Fruit fly (Drosophila melanogaster) whole organism: ENCODE results near the gene SrpRbeta.

Experiments
- CG8478 ChIP-seq: fragments of >200 bp; optimal IDR thresholded peaks from 2 replicates; lab custom pipeline; 2018; ENCODE audit warnings: inconsistent platforms
- Dll ChIP-seq: fragments of >200 bp; optimal IDR thresholded peaks from 2 replicates; lab custom pipeline; 2017
- EcR ChIP-seq, 2 experiments: fragments of >200 bp; optimal IDR thresholded peaks; 2 replicates each; lab custom pipeline; 2017; ENCODE audit warnings: missing biosample characterization in 2 of 2, missing genetic modification characterization in 2 of 2, missing genetic modification reagents in 2 of 2
- pan ChIP-seq: fragments of >200 bp; optimal IDR thresholded peaks from 2 replicates; lab custom pipeline; 2017
- psq ChIP-seq: fragments of >200 bp; optimal IDR thresholded peaks from 2 replicates; lab custom pipeline; 2017
- usp ChIP-seq: fragments of >200 bp; optimal IDR thresholded peaks from 2 replicates; lab custom pipeline; 2017; ENCODE audit warnings: missing biosample characterization, missing genetic modification characterization, mixed read lengths

The SrpRbeta gene

DNA sequence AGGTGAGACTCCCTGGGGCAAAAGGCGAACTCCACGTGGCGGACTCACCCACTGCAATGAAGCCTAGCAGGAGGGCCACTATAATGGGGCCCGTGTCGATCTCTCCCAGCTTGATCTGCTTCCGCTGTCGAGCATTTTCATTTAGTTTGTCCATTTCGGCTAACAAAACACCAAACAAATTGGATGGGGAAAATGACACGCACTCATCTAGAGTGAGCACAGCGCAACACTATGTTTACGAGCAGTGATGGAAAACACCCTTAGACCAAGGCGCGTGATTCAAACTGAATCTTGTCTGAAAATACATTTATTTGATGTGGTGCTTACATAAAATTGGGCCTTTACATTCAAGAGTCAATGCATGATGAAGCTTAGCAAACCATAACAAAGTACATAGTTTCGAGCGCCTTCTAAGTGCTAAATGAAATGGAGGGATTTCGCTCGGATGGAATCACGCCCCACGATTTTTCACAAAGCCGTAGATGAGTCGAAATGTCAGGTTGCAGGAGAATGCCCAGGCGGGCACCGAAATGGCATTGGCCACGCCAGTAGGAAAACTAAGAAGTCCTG is at the start of gene SrpRbeta:
SrpRbeta (minus strand) TSS at position 236 of the 570 bp plus-strand sequence.
- TF ChIP-seq Dll (no peak), usp (GFP tag; lab: Kevin White, UChicago) (no peak), pan (lab: Kevin White, UChicago) (no peak), CG8478 (no peak), psq (lab: Kevin White, UChicago) (no peak), EcR (GFP tag; optimal IDR thresholded peaks at IDR 0.05; lab: Kevin White, UChicago) (no peak)

DNA sequence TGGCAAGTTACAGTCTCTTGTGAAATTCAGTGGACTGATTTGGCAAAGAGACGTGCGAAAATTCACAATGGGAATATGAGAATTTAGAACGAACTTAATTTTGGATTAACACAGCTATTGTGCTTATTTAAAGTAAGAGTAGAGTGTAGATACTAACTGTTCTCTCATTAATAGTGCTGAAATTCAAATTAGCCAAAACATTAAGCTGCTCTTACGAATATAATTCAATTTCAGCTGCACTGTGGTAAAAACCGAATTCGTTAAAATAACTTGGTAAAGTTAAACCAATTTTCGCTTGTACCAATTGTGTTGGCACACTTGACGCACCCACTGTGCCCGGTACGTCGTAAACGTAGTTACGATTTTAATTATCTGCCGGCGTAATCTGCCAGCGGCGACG is 47.9 kb upstream of the SrpRbeta start:
- TF ChIP-seq EcR (GFP tag; optimal IDR thresholded peaks at IDR 0.05; lab: Kevin White, UChicago), result no peak
- TF ChIP-seq usp (GFP tag; lab: Kevin White, UChicago), result no peak
- TF ChIP-seq psq (lab: Kevin White, UChicago), result no peak
- TF ChIP-seq Dll, result no peak
- no peak for TF ChIP-seq CG8478
- TF ChIP-seq pan (lab: Kevin White, UChicago), result no peak

DNA sequence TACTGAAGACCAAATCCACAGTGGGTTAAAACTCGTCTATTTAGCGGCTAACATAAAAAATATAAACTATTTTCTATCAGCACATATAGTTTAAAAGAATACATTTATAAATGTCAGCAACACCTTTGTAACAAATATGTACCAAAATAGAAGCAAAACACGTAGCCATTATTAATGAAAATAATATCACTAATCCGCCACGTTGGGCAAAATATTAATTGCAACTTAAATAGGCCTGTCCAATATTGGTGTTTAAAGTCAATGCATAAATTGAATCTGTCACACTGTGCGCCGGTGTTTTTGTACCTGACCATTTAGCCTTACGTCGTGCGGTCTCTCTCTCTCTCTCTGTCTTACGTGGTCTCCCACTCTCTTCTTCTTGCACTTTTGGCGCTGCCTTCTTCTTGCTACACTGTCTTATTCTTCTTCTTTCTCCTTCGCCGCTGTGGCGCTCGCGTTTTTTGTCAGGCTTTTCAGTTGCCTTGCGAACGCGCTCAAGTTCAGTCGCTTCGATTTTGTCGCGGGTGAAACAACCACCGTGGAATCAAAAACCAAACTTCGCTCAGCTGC is 46.0 kb upstream of the SrpRbeta start:
- no peak for TF ChIP-seq psq (lab: Kevin White, UChicago)
- TF ChIP-seq pan (lab: Kevin White, UChicago), result no peak
- no peak for TF ChIP-seq EcR (GFP tag; optimal IDR thresholded peaks at IDR 0.05; lab: Kevin White, UChicago)
- TF ChIP-seq CG8478, result no peak
- peak; percentile 3 for TF ChIP-seq Dll
- no peak for TF ChIP-seq usp (GFP tag; lab: Kevin White, UChicago)

DNA sequence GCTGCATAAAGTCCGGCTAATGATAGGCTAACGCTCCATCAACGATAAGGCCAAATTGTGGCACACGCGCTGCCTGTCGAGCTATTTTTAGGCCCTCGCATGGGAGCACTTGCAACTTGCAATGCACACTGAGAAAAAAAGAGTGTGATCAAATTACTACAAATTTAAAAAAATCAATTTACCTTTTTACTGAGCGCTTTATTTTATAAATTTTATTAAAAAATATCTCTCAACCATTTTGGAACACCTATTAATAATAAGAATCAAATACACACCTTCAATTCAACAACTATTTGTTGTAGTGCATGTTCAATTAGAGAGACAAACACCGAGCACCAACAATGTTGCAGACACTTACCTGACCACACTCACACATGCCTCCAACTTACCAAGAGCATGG is 45.5 kb upstream of the SrpRbeta start:
- TF ChIP-seq pan (lab: Kevin White, UChicago) (no peak), CG8478 (no peak), usp (GFP tag; lab: Kevin White, UChicago) (no peak), EcR (GFP tag; optimal IDR thresholded peaks at IDR 0.05; lab: Kevin White, UChicago) (no peak), Dll (no peak), psq (lab: Kevin White, UChicago) (no peak)

DNA sequence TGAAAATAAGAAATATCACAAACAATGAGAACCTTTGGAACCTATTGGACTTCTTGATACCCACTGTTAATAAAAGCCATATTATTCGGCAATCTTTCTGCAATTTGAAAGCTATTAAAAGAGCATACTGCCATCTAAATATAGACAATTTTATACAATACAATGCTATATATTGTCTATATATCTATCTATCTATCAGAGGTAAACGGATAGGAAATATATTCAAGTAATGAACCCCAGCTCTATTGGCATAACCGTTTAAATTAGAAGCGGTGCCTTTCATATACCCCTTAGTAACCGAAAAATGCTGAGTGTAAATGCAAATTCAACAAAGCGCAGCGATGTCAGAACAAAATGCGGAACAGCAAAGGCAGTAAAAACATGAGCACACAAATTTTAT is 43.8 kb upstream of the SrpRbeta start:
- TF ChIP-seq usp (GFP tag; lab: Kevin White, UChicago) (no peak), pan (lab: Kevin White, UChicago) (peak; percentile 94), CG8478 (no peak)

DNA sequence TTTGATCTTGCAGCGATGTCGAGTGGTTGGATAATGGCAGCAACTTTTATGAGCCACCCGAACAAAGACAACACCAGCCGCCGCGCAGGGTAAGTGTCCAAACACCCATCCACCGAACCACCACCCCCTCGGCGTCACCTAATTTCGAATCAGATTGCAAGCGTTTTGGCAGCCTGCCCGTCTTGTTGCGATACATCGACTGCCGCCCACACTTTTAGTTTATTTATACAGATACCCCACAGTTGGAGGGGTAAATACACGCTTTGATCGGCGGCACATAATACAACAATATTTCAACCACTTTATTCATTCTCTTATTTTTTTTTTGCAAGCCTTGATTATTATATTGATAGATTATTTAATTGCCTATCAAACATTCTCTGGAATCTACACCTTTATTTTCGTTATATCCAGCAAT is 43.0 kb upstream of the SrpRbeta start:
- TF ChIP-seq pan (lab: Kevin White, UChicago), result no peak
- no peak for TF ChIP-seq EcR (GFP tag; optimal IDR thresholded peaks at IDR 0.05; lab: Kevin White, UChicago)
- no peak for TF ChIP-seq Dll
- no peak for TF ChIP-seq psq (lab: Kevin White, UChicago)
- TF ChIP-seq CG8478, result no peak
- TF ChIP-seq usp (GFP tag; lab: Kevin White, UChicago), result no peak

DNA sequence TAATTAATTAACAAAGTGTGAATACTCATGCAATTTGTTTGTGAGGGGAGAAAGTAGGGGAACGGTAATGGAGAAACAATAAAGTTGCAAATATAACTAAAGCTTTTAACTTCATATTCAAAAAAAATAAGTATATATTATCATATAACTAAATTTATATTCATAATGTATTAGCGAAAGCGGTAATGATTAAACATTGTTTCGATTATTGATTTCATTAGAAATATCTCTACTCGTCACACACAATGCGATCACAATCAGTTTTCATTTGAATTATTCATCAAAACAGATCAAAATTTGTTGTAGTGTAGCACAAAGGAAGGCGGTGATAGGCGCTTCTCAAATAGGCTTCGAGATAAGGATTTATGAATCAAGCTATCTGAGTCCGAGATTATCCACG is 35.7 kb upstream of the SrpRbeta start, which contains the start of gene CG6576:
CG6576 (plus strand) TSS at position 301 of the 400 bp plus-strand sequence.
- TF ChIP-seq pan (lab: Kevin White, UChicago), result no peak
- TF ChIP-seq usp (GFP tag; lab: Kevin White, UChicago), result no peak
- no peak for TF ChIP-seq Dll
- no peak for TF ChIP-seq EcR (GFP tag; optimal IDR thresholded peaks at IDR 0.05; lab: Kevin White, UChicago)
- TF ChIP-seq CG8478, result no peak

DNA sequence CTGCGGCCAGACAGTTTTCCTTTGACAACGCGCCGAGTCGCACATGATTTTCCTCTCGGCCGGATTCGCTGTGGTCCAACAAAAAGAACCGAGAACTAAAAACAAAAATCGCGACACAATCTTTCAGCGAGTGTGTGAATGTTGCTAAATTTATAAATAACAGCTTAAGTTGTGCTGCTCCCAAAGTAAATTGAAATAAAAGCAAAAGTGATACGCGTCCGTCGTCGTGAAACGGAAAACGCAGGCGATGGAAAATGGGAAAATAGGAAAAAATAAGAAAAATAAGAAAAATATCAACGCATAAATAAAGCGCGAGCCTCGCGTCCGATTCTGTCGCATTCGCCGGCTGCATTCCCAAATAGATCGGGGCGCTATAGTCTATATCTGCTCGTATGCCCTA is 33.6 kb upstream of the SrpRbeta start, which contains the start of gene Fhos:
Fhos (plus strand) TSS at position 28 of the 400 bp plus-strand sequence.
- TF ChIP-seq EcR (GFP tag; optimal IDR thresholded peaks at IDR 0.05; lab: Kevin White, UChicago) (no peak), psq (lab: Kevin White, UChicago) (no peak), Dll (no peak), usp (GFP tag; lab: Kevin White, UChicago) (no peak), CG8478 (no peak), pan (lab: Kevin White, UChicago) (no peak)

DNA sequence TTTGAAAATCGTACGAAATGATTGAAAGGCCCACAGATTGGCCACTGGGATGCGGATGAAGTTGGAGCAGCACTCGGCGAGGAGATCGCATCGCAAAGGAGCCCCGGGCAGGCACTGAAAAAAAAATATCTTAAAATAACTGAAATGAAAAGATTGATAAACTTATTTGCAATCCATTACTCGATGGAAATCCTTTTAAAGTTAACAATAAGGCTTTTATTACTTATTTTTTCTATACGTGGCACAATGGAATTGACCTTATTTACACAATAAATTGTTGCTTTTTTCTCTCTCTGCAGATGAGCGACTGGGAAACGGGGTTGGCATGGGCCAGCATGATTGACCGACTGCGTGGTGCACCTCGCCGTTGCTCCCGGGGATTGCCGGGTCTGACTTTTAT is 31.2 kb upstream of the SrpRbeta start:
- TF ChIP-seq CG8478, result no peak
- TF ChIP-seq psq (lab: Kevin White, UChicago), result no peak
- TF ChIP-seq Dll, result no peak
- no peak for TF ChIP-seq pan (lab: Kevin White, UChicago)
- no peak for TF ChIP-seq EcR (GFP tag; optimal IDR thresholded peaks at IDR 0.05; lab: Kevin White, UChicago)
- no peak for TF ChIP-seq usp (GFP tag; lab: Kevin White, UChicago)

DNA sequence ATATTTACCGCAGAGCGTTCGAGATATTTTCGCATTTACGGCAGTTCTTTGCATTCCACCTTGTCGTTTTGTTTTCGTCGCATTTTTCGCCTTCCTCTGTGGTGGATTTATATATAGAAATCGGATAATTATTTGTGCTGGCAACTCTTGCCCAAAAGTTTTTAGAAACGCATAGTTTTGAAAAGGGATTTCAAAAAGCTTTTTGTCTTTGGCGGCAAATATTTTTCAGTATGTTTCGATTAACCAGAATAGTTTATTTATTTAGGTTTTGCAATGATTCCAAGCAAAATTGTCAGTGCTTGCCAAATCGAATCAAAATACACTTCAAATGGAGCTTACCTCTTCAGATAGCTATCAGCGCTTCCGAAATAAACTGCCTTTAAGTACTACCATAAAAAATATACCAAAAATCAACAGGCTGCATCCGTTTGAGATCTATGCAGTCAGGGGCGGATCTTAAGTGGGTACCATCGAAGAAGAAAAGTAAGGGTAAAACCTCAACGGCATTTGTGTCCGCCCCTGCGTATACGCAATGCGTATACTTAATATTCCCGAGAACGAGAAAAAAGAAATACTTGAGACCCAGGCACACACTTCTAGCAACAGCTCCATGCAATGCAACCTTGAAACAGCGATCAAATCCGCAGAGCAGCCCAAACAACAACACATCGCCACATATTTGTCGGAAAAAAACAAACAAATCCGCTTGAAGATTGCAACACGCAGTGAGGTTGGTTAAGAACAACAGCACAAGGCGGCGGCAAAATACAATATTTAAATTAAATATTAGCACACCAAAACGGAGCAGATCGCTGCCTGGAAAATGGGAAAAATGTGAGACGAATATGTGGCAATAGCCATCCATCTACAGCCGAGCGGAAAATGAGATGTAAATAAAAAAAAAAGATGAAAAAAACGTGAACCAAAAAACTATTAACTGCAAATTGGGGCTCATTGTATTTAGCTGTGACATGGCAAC is 29.9 kb upstream of the SrpRbeta start, which contains the start of gene CG13306:
CG13306 (minus strand) TSS at position 51 of the 979 bp plus-strand sequence.
- TF ChIP-seq Dll (no peak), CG8478 (no peak), psq (lab: Kevin White, UChicago) (no peak), EcR (GFP tag; optimal IDR thresholded peaks at IDR 0.05; lab: Kevin White, UChicago) (no peak), pan (lab: Kevin White, UChicago) (no peak), usp (GFP tag; lab: Kevin White, UChicago) (no peak)

DNA sequence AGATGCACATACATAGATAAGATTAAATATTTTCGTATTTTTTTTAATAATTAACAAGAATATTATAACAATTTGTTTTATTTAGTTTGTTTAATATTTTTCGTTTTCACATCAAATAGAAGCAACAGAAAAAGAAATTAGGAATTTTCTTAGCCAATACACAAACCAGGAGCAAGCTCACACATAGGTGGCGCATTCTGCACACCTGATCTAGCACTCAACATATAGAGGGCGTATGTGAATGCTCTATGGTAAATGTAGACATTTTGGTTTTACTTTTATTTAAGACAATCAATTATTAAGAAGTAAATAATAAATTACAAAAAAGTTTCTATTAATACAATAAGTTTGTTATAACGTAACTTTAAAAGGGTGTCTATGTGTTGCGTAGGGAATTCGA is 28.8 kb upstream of the SrpRbeta start:
- TF ChIP-seq pan (lab: Kevin White, UChicago) (no peak), usp (GFP tag; lab: Kevin White, UChicago) (no peak)

DNA sequence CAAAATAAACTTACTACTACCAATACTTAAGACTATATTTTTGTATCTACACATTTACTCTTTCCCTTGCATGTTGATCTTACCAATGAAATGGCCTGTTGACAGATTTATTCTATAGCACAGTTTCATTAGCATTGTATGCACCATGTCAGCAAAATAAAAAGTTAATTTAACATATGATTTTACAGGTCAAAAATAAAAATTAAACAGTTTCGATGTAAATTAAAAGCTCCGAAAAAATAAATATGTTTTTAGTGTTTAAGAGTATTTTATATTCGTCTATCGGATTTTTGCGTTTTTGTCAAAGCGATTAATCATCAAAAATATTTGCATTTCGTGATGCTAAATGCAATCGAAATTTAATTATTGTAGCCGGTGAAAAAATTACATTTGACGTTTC is 28.3 kb upstream of the SrpRbeta start:
- TF ChIP-seq usp (GFP tag; lab: Kevin White, UChicago) (no peak), pan (lab: Kevin White, UChicago) (no peak), psq (lab: Kevin White, UChicago) (no peak), CG8478 (no peak), EcR (GFP tag; optimal IDR thresholded peaks at IDR 0.05; lab: Kevin White, UChicago) (no peak), Dll (no peak)
